Worm (Caenorhabditis elegans): ENCODE results near the gene C44C10.5.

The C44C10.5 gene

ce11 chrX:11716463-11716960 lies 26.2 kb downstream of the C44C10.5 start, which contains the start of gene C44C10.9:
Gene C44C10.9, minus strand, starts transcription at chrX:11716513.
- no peak for TF ChIP-seq him-1 (tag; optimal IDR thresholded peaks at IDR 0.05)
- no peak for TF ChIP-seq W03F9.2 (tag; optimal IDR thresholded peaks at IDR 0.05)
- no peak for TF ChIP-seq dao-5 (tag; optimal IDR thresholded peaks at IDR 0.05)

- TF ChIP-seq dao-5 (tag; optimal IDR thresholded peaks at IDR 0.05): no peak
- TF ChIP-seq W03F9.2 (tag; optimal IDR thresholded peaks at IDR 0.05): no peak
- TF ChIP-seq him-1 (tag; optimal IDR thresholded peaks at IDR 0.05): no peak
Measured at ce11 chrX:11718751-11719150, 28.4 kb downstream of the C44C10.5 start.

ce11 chrX:11720058-11720457 lies 29.7 kb downstream of the C44C10.5 start:
- TF ChIP-seq W03F9.2 (tag; optimal IDR thresholded peaks at IDR 0.05) (no peak), him-1 (tag; optimal IDR thresholded peaks at IDR 0.05) (no peak), dao-5 (tag; optimal IDR thresholded peaks at IDR 0.05) (no peak)

ce11 chrX:11723781-11724201 lies 33.5 kb downstream of the C44C10.5 start, which contains the start of gene D1053.4:
Gene D1053.4, minus strand, starts transcription at chrX:11723800.
- TF ChIP-seq him-1 (tag; optimal IDR thresholded peaks at IDR 0.05) (no peak), dao-5 (tag; optimal IDR thresholded peaks at IDR 0.05) (no peak), W03F9.2 (tag; optimal IDR thresholded peaks at IDR 0.05) (no peak)

ce11 chrX:11725646-11726045 lies 35.3 kb downstream of the C44C10.5 start:
- TF ChIP-seq dao-5 (tag; optimal IDR thresholded peaks at IDR 0.05) (no peak), W03F9.2 (tag; optimal IDR thresholded peaks at IDR 0.05) (no peak), him-1 (tag; optimal IDR thresholded peaks at IDR 0.05) (no peak)

ce11 chrX:11726450-11726849 lies 36.1 kb downstream of the C44C10.5 start:
- TF ChIP-seq dao-5 (tag; optimal IDR thresholded peaks at IDR 0.05) (no peak), him-1 (tag; optimal IDR thresholded peaks at IDR 0.05) (no peak), W03F9.2 (tag; optimal IDR thresholded peaks at IDR 0.05) (no peak)

ce11 chrX:11727761-11728160 lies 37.4 kb downstream of the C44C10.5 start, which contains the start of the genes gst-42 and D1053.2:
Gene gst-42, minus strand, starts transcription at chrX:11727936.
Gene D1053.2, plus strand, starts transcription at chrX:11728151.
- TF ChIP-seq W03F9.2 (tag; optimal IDR thresholded peaks at IDR 0.05): peak; percentile 20
- TF ChIP-seq him-1 (tag; optimal IDR thresholded peaks at IDR 0.05): no peak

- TF ChIP-seq him-1 (tag; optimal IDR thresholded peaks at IDR 0.05) (no peak), W03F9.2 (tag; optimal IDR thresholded peaks at IDR 0.05) (no peak), dao-5 (tag; optimal IDR thresholded peaks at IDR 0.05) (no peak)
Measured at ce11 chrX:11732752-11733151, 42.4 kb downstream of the C44C10.5 start.

- TF ChIP-seq W03F9.2 (tag; optimal IDR thresholded peaks at IDR 0.05): no peak
- no peak for TF ChIP-seq dao-5 (tag; optimal IDR thresholded peaks at IDR 0.05)
- TF ChIP-seq him-1 (tag; optimal IDR thresholded peaks at IDR 0.05): no peak
Measured at ce11 chrX:11734110-11734509, 43.8 kb downstream of the C44C10.5 start.

ce11 chrX:11737053-11737452 lies 46.7 kb downstream of the C44C10.5 start, which contains the start of gene D1053.3:
Gene D1053.3, minus strand, starts transcription at chrX:11737153.
- TF ChIP-seq him-1 (tag; optimal IDR thresholded peaks at IDR 0.05) (no peak), dao-5 (tag; optimal IDR thresholded peaks at IDR 0.05) (no peak), W03F9.2 (tag; optimal IDR thresholded peaks at IDR 0.05) (no peak)

ce11 chrX:11738602-11739100 lies 48.3 kb downstream of the C44C10.5 start, which contains the start of gene nspa-9:
Gene nspa-9, plus strand, starts transcription at chrX:11739050.
- TF ChIP-seq dao-5 (tag; optimal IDR thresholded peaks at IDR 0.05): no peak
- no peak for TF ChIP-seq W03F9.2 (tag; optimal IDR thresholded peaks at IDR 0.05)
- no peak for TF ChIP-seq him-1 (tag; optimal IDR thresholded peaks at IDR 0.05)

Data from whole organism, L4/young adult.